Fruit fly (Drosophila melanogaster) whole organism, embryonic: ENCODE measurements around the gene Mst57Da.

Source experiments
- Bgb ChIP-seq: fragments of 200-800 bp; sonication (Bioruptor generic); IDR thresholded peaks from 2 replicates; pipeline ENCODE4 v1.3.6; 2022; ENCODE audit warnings: missing biosample characterization, missing genetic modification characterization; ENCODE audit not compliant: partially characterized antibody
- BtbVII ChIP-seq: fragments of 200-800 bp; sonication (Bioruptor generic); optimal IDR thresholded peaks from 3 replicates; lab custom pipeline; 2017; ENCODE audit warnings: missing biosample characterization, mild to moderate bottlenecking, missing genetic modification characterization
- CG1233 ChIP-seq: fragments of 200-800 bp; sonication (Bioruptor generic); optimal IDR thresholded peaks from 4 replicates; lab custom pipeline; 2018; ENCODE audit warnings: missing biosample characterization, mild to moderate bottlenecking, missing genetic modification characterization
- CG13296 ChIP-seq: fragments of 200-800 bp; sonication (Bioruptor generic); optimal IDR thresholded peaks from 3 replicates; lab custom pipeline; 2018; ENCODE audit warnings: missing biosample characterization, mild to moderate bottlenecking, missing genetic modification characterization
- CG13624 ChIP-seq: fragments of 200-800 bp; sonication (Bioruptor generic); optimal IDR thresholded peaks from 2 replicates; lab custom pipeline; 2016; ENCODE audit warnings: missing biosample characterization, missing genetic modification characterization
- CG14860 ChIP-seq: fragments of 200-800 bp; sonication (Bioruptor generic); IDR thresholded peaks from 3 replicates; pipeline ENCODE4 v1.3.6; 2022; ENCODE audit warnings: missing biosample characterization, missing genetic modification characterization; ENCODE audit not compliant: partially characterized antibody
- CG1603 ChIP-seq: fragments of 200-800 bp; sonication (Bioruptor generic); optimal IDR thresholded peaks from 2 replicates; lab custom pipeline; 2019; ENCODE audit warnings: missing biosample characterization, mild to moderate bottlenecking, missing genetic modification characterization, moderate library complexity
- CG1647 ChIP-seq: fragments of 200-800 bp; sonication (Bioruptor generic); optimal IDR thresholded peaks from 3 replicates; lab custom pipeline; 2016; ENCODE audit warnings: missing biosample characterization, missing genetic modification characterization
- CG16815 ChIP-seq: fragments of 200-800 bp; sonication (Bioruptor generic); optimal IDR thresholded peaks from 3 replicates; lab custom pipeline; 2017; ENCODE audit warnings: missing biosample characterization, mild to moderate bottlenecking, missing genetic modification characterization
- CG17568 ChIP-seq: fragments of 200-800 bp; sonication (Bioruptor generic); optimal IDR thresholded peaks from 2 replicates; lab custom pipeline; 2018; ENCODE audit warnings: missing biosample characterization, mild to moderate bottlenecking, missing genetic modification characterization, moderate library complexity
- CG17829 ChIP-seq: fragments of 200-800 bp; optimal IDR thresholded peaks from 2 replicates; lab custom pipeline; 2019; ENCODE audit warnings: missing biosample characterization, mild to moderate bottlenecking, missing genetic modification characterization, moderate library complexity
- CG7745 ChIP-seq: fragments of 200-800 bp; sonication (Bioruptor generic); optimal IDR thresholded peaks from 2 replicates; lab custom pipeline; 2018; ENCODE audit warnings: missing biosample characterization, mild to moderate bottlenecking, missing genetic modification characterization, moderate library complexity
- CG7963 ChIP-seq: fragments of 200-800 bp; sonication (Bioruptor generic); IDR thresholded peaks from 3 replicates; pipeline ENCODE4 v1.3.6; 2022; ENCODE audit warnings: missing biosample characterization, missing genetic modification characterization; ENCODE audit not compliant: partially characterized antibody
- CG8944 ChIP-seq: fragments of 200-800 bp; sonication (Bioruptor generic); optimal IDR thresholded peaks from 3 replicates; lab custom pipeline; 2016; ENCODE audit warnings: missing biosample characterization, missing genetic modification characterization
- CTCF ChIP-seq: fragments of 200-800 bp; sonication (Bioruptor generic); optimal IDR thresholded peaks from 2 replicates; lab custom pipeline; 2017; ENCODE audit warnings: missing biosample characterization, mild to moderate bottlenecking, missing genetic modification characterization, moderate library complexity
- CoRest ChIP-seq: fragments of 200-800 bp; sonication (Bioruptor generic); optimal IDR thresholded peaks from 3 replicates; lab custom pipeline; 2018; ENCODE audit warnings: missing biosample characterization, mild to moderate bottlenecking, missing genetic modification characterization, moderate library complexity
- Dref ChIP-seq: fragments of 200-800 bp; sonication (Bioruptor generic); IDR thresholded peaks from 2 replicates; pipeline ENCODE4 v1.3.6; 2022; ENCODE audit warnings: missing biosample characterization, missing genetic modification characterization
- Ets97D ChIP-seq: fragments of 200-800 bp; sonication (Bioruptor generic); optimal IDR thresholded peaks from 3 replicates; lab custom pipeline; 2016; ENCODE audit warnings: missing biosample characterization, missing genetic modification characterization
- HLHmδ ChIP-seq: fragments of 200-800 bp; sonication (Bioruptor generic); optimal IDR thresholded peaks from 2 replicates; lab custom pipeline; 2018; ENCODE audit warnings: missing biosample characterization, mild to moderate bottlenecking, missing genetic modification characterization, moderate library complexity
- Jarid2 ChIP-seq: fragments of 200-800 bp; sonication (Bioruptor generic); optimal IDR thresholded peaks from 3 replicates; lab custom pipeline; 2017; ENCODE audit warnings: mild to moderate bottlenecking, missing biosample characterization, missing genetic modification reagents, missing genetic modification characterization
- MESR4 ChIP-seq: fragments of 200-800 bp; sonication (Bioruptor generic); optimal IDR thresholded peaks from 2 replicates; lab custom pipeline; 2018; ENCODE audit warnings: missing biosample characterization, mild to moderate bottlenecking, missing genetic modification characterization, moderate library complexity
- Mes4 ChIP-seq: fragments of 200-800 bp; sonication (Bioruptor generic); optimal IDR thresholded peaks from 2 replicates; lab custom pipeline; 2016; ENCODE audit warnings: missing biosample characterization, missing genetic modification characterization
- Myb ChIP-seq: fragments of 200-800 bp; sonication (Bioruptor generic); optimal IDR thresholded peaks from 2 replicates; lab custom pipeline; 2016; ENCODE audit warnings: missing biosample characterization, missing genetic modification characterization
- NfI ChIP-seq: fragments of 200-800 bp; sonication (Bioruptor generic); optimal IDR thresholded peaks from 3 replicates; lab custom pipeline; 2018; ENCODE audit warnings: missing biosample characterization, mild to moderate bottlenecking, missing genetic modification characterization, moderate library complexity
- Sin3A ChIP-seq: fragments of >200 bp; optimal IDR thresholded peaks from 2 replicates; lab custom pipeline; 2018
- amos ChIP-seq: fragments of 200-800 bp; sonication (Bioruptor generic); IDR thresholded peaks from 2 replicates; pipeline ENCODE4 v1.3.6; 2022; ENCODE audit warnings: missing biosample characterization, missing genetic modification characterization; ENCODE audit not compliant: partially characterized antibody
- ato ChIP-seq: fragments of 200-800 bp; sonication (Bioruptor generic); IDR thresholded peaks from 2 replicates; pipeline ENCODE4 v1.3.6; 2022; ENCODE audit warnings: missing biosample characterization, missing genetic modification characterization; ENCODE audit not compliant: partially characterized antibody
- bbx ChIP-seq: fragments of 200-800 bp; sonication (Bioruptor generic); IDR thresholded peaks from 2 replicates; pipeline ENCODE4 v1.3.6; 2022; ENCODE audit warnings: missing biosample characterization, missing genetic modification characterization; ENCODE audit not compliant: partially characterized antibody
- bcd ChIP-seq: fragments of 200-800 bp; sonication (Bioruptor generic); optimal IDR thresholded peaks from 2 replicates; lab custom pipeline; 2017; ENCODE audit warnings: missing biosample characterization, mild to moderate bottlenecking, missing genetic modification characterization
- bsh ChIP-seq, 2 experiments: fragments of 200-800 bp; sonication (Bioruptor generic); optimal IDR thresholded peaks; 2 replicates each; lab custom pipeline; 2017 to 2018; ENCODE audit warnings: mild to moderate bottlenecking in 2 of 2, missing biosample characterization in 2 of 2, missing genetic modification characterization in 2 of 2, moderate library complexity in 1 of 2
- btn ChIP-seq: fragments of 200-800 bp; sonication (Bioruptor generic); optimal IDR thresholded peaks from 2 replicates; lab custom pipeline; 2016; ENCODE audit warnings: missing biosample characterization, missing genetic modification characterization
- cg ChIP-seq: fragments of 200-800 bp; sonication (Bioruptor generic); optimal IDR thresholded peaks from 3 replicates; lab custom pipeline; 2019; ENCODE audit warnings: missing biosample characterization, mild to moderate bottlenecking, missing genetic modification characterization, moderate library complexity
- chinmo ChIP-seq: fragments of 200-800 bp; sonication (Bioruptor generic); IDR thresholded peaks from 4 replicates; pipeline ENCODE4 v1.3.6; 2022; ENCODE audit warnings: missing biosample characterization, missing genetic modification characterization; ENCODE audit not compliant: partially characterized antibody
- chm ChIP-seq: fragments of 200-800 bp; sonication (Bioruptor generic); IDR thresholded peaks from 2 replicates; pipeline ENCODE4 v1.3.6; 2022; ENCODE audit warnings: missing biosample characterization, missing genetic modification characterization
- cwo ChIP-seq: fragments of 200-800 bp; sonication (Bioruptor generic); optimal IDR thresholded peaks from 3 replicates; lab custom pipeline; 2017; ENCODE audit warnings: missing biosample characterization, missing genetic modification characterization, mild to moderate bottlenecking, moderate library complexity, missing genetic modification reagents
- dati ChIP-seq: fragments of 200-800 bp; sonication (Bioruptor generic); IDR thresholded peaks from 2 replicates; pipeline ENCODE4 v1.3.6; 2022; ENCODE audit warnings: missing biosample characterization, missing genetic modification characterization
- gcm ChIP-seq: fragments of 200-800 bp; sonication (Bioruptor generic); optimal IDR thresholded peaks from 2 replicates; lab custom pipeline; 2019; ENCODE audit warnings: missing biosample characterization, mild to moderate bottlenecking, missing genetic modification characterization, moderate library complexity
- insv ChIP-seq, 2 experiments: fragments of 200-800 bp; sonication (Bioruptor generic); optimal IDR thresholded peaks; 3 replicates each; lab custom pipeline; 2016 to 2018; ENCODE audit warnings: missing biosample characterization in 2 of 2, missing genetic modification characterization in 2 of 2
- inv ChIP-seq: fragments of 200-800 bp; sonication (Bioruptor generic); IDR thresholded peaks from 2 replicates; pipeline ENCODE4 v1.3.6; 2022; ENCODE audit warnings: missing biosample characterization, missing genetic modification characterization; ENCODE audit not compliant: partially characterized antibody
- nerfin-1 ChIP-seq: fragments of 200-800 bp; sonication (Bioruptor generic); optimal IDR thresholded peaks from 3 replicates; lab custom pipeline; 2019; ENCODE audit warnings: missing biosample characterization, mild to moderate bottlenecking, missing genetic modification characterization, moderate library complexity
- onecut ChIP-seq: fragments of 200-800 bp; sonication (Bioruptor generic); IDR thresholded peaks from 2 replicates; pipeline ENCODE4 v1.3.6; 2022; ENCODE audit warnings: missing biosample characterization, missing genetic modification characterization
- pzg ChIP-seq: fragments of 200-800 bp; sonication (Bioruptor generic); optimal IDR thresholded peaks from 3 replicates; lab custom pipeline; 2018; ENCODE audit warnings: missing biosample characterization, mild to moderate bottlenecking, missing genetic modification characterization, moderate library complexity
- sima ChIP-seq: fragments of 200-800 bp; sonication (Bioruptor generic); optimal IDR thresholded peaks from 2 replicates; lab custom pipeline; 2016; ENCODE audit warnings: missing biosample characterization, missing genetic modification characterization
- tna ChIP-seq: fragments of 200-800 bp; sonication (Bioruptor generic); IDR thresholded peaks from 2 replicates; pipeline ENCODE4 v1.3.6; 2022; ENCODE audit warnings: missing biosample characterization, missing genetic modification characterization; ENCODE audit not compliant: partially characterized antibody
- toy ChIP-seq: fragments of 200-800 bp; sonication (Bioruptor generic); IDR thresholded peaks from 2 replicates; pipeline ENCODE4 v1.3.6; 2022; ENCODE audit warnings: missing biosample characterization, missing genetic modification characterization
- trem ChIP-seq: fragments of 200-800 bp; optimal IDR thresholded peaks from 3 replicates; lab custom pipeline; 2019; ENCODE audit warnings: missing biosample characterization, mild to moderate bottlenecking, missing genetic modification characterization, moderate library complexity

The Mst57Da gene

dm6 chr3R:25880971-25881809, 49.5 kb upstream of the Mst57Da start, which contains the start of gene Tsp96F (continued):
- peak; percentile 92 for TF ChIP-seq CG1603 (tag; lab: Kevin White, UChicago)
- TF ChIP-seq CG1647 = no peak
- TF ChIP-seq CG8944 = peak; percentile 0
- peak; percentile 53 for TF ChIP-seq trem (tag; lab: Kevin White, UChicago)
- TF ChIP-seq CG14860 (GFP tag; lab: Robert Waterston, UW) = no peak
- peak; percentile 5 for TF ChIP-seq Mes4 (GFP tag; lab: Kevin White, UChicago)
- peak; percentile 4 for TF ChIP-seq CG17829 (tag; lab: Kevin White, UChicago)
- TF ChIP-seq CG1233 (GFP tag; lab: Kevin White, UChicago) = no peak
- TF ChIP-seq chinmo (GFP tag; lab: Robert Waterston, UW) = 0 out of 4 replicates have a peak, but pooled peaks have one; percentile 41
- peak; percentile 27; the same call in 1 of the 2 replicates for TF ChIP-seq onecut (GFP tag; lab: Robert Waterston, UW)
- TF ChIP-seq amos = peak; percentile 73
- TF ChIP-seq chm (GFP tag; lab: Robert Waterston, UW) = peak; percentile 51; the same call in 1 of the 2 replicates
- peak; percentile 35 for TF ChIP-seq CG17568 (GFP tag; lab: Kevin White, UChicago)
- TF ChIP-seq gcm (GFP tag; lab: Kevin White, UChicago) = peak; percentile 6
- peak; percentile 80 for TF ChIP-seq Dref (GFP tag; lab: Robert Waterston, UW)
- TF ChIP-seq toy (GFP tag; lab: Robert Waterston, UW) = no peak
- peak in 1 of 2 experiments; percentile 22 for TF ChIP-seq bsh (GFP tag; optimal IDR thresholded peaks at IDR 0.05; lab: Kevin White, UChicago)
- no peak for TF ChIP-seq CG13624 (GFP tag; lab: Kevin White, UChicago)
- TF ChIP-seq cwo (GFP tag; lab: Kevin White, UChicago) = no peak
- TF ChIP-seq ato (GFP tag; lab: Robert Waterston, UW) = peak; percentile 13; the same call in 1 of the 2 replicates
- 0 out of 3 replicates have a peak, but pooled peaks have one; percentile 47 for TF ChIP-seq CG7963 (GFP tag; lab: Robert Waterston, UW)
- TF ChIP-seq sima (GFP tag; lab: Kevin White, UChicago) = no peak
- TF ChIP-seq tna (GFP tag; lab: Robert Waterston, UW) = 0 out of 2 replicates have a peak, but pooled peaks have one; percentile 37
- TF ChIP-seq Ets97D (GFP tag; lab: Kevin White, UChicago) = peak; percentile 74
- peak; percentile 11 for TF ChIP-seq Sin3A (lab: Kevin White, UChicago)
- TF ChIP-seq HLHmδ (GFP tag; lab: Kevin White, UChicago) = peak; percentile 13
- peak; percentile 6 for TF ChIP-seq bcd (GFP tag; lab: Kevin White, UChicago)
- peak; percentile 31 for TF ChIP-seq Jarid2 (GFP tag; lab: Kevin White, UChicago)
- TF ChIP-seq MESR4 (GFP tag; lab: Kevin White, UChicago) = peak; percentile 81
- TF ChIP-seq bbx (GFP tag; lab: Robert Waterston, UW) = peak; percentile 69
- peak; percentile 4 for TF ChIP-seq BtbVII (GFP tag; lab: Kevin White, UChicago)
- TF ChIP-seq btn (GFP tag; lab: Kevin White, UChicago) = no peak
- peak; percentile 3 for TF ChIP-seq NfI
- peak; percentile 18 for TF ChIP-seq CoRest (tag; lab: Kevin White, UChicago)
- no peak for TF ChIP-seq dati (GFP tag; lab: Robert Waterston, UW)
- peak; percentile 79 for TF ChIP-seq Myb
- peak; percentile 48 for TF ChIP-seq CTCF (GFP tag; lab: Kevin White, UChicago)
- TF ChIP-seq Bgb (GFP tag; lab: Robert Waterston, UW) = peak; percentile 71
- TF ChIP-seq CG7745 (tag; lab: Kevin White, UChicago) = no peak
- TF ChIP-seq cg = peak; percentile 70
- TF ChIP-seq nerfin-1 (tag; lab: Kevin White, UChicago) = peak; percentile 16
- TF ChIP-seq CG13296 (GFP tag; lab: Kevin White, UChicago) = no peak
- peak in 1 of 2 experiments; percentile 8 for TF ChIP-seq insv (GFP tag; optimal IDR thresholded peaks at IDR 0.05; lab: Kevin White, UChicago)
- no peak for TF ChIP-seq CG16815 (GFP tag; lab: Kevin White, UChicago)
- TF ChIP-seq pzg (GFP tag; lab: Kevin White, UChicago) = peak; percentile 96
- peak; percentile 44; the same call in 1 of the 2 replicates for TF ChIP-seq inv (GFP tag; lab: Robert Waterston, UW)
- TF ChIP-seq, all 482 proteins: peak for 101
